3 fruit fly cellular contexts compared by ENCODE assay signal in the genomic region with DNA sequence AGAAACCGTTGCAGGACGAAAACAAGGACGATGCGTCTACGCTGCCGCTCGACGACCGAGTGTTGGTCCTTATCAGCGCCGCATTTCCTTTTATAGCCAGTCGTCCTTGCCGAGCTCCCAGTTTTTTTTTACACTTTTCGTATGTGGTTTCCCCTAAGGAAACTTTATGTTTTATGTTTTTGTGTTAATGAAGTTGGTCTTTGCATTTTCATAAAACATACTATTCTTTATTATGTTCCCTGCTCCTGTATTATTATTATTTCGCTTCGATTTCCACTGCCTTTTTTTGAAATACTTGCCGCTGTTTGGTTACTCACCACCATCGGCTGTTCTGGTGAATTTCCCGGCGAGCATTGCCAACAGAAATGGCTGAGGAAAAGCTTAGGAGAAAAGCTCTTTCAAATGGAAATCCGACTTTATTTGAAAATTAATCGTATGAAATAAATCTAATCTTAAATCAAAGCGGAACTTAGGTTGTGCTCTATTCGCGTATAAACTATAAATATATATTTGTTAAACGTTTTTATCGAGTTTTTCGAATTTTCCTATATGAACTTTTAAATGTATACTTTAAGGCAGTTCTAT.
TF ChIP-seq lines count a peak whose summit lies in the region.

Gene CG15537 (minus strand): TSS at position 51 of the 585 bp plus-strand sequence.

- no peak for TF ChIP-seq CTCF in whole organism, embryonic (GFP tag; optimal IDR thresholded peaks at IDR 0.05; lab: Kevin White, UChicago)

TF ChIP-seq in whole organism, adult, 20 proteins besides CTCF, POLR2A, EP300 and RAD21:
- peak; percentile 86 for TF ChIP-seq kay (GFP tag; lab: Kevin White, UChicago; ENCODE audit: borderline replicate concordance)
- TF ChIP-seq toe (GFP tag; optimal IDR thresholded peaks at IDR 0.05; lab: Kevin White, UChicago): no peak

TF ChIP-seq in whole organism, embryonic, 481 proteins besides CTCF, POLR2A, EP300 and RAD21:
- TF ChIP-seq sr (GFP tag; IDR thresholded peaks at IDR 0.05; lab: Robert Waterston, UW) (no peak), Dp (GFP tag; optimal IDR thresholded peaks at IDR 0.05; lab: Kevin White, UChicago) (peak; percentile 58), CG3838 (GFP tag; optimal IDR thresholded peaks at IDR 0.05; lab: Kevin White, UChicago) (no peak), sisA (GFP tag; IDR thresholded peaks at IDR 0.05; lab: Robert Waterston, UW) (no peak), E2f2 (GFP tag; IDR thresholded peaks at IDR 0.05; lab: Robert Waterston, UW) (peak; percentile 49; the same call in 1 of the 2 replicates), CG9215 (GFP tag; IDR thresholded peaks at IDR 0.05; lab: Robert Waterston, UW) (peak; percentile 44; the same call in 1 of the 2 replicates)

TF ChIP-seq in whole organism, prepupa, 60 proteins besides CTCF, POLR2A, EP300 and RAD21:
- TF ChIP-seq CG3032 (tag; optimal IDR thresholded peaks at IDR 0.05; lab: Kevin White, UChicago) (no peak), svp (GFP tag; lab: Kevin White, UChicago) (peak; percentile 17)
